Fruit fly (Drosophila melanogaster) whole organism, embryonic: Measurements from ENCODE around the gene CCT7.
A peak's percentile ranks its signal among the peaks of the same experiment; 100 is the strongest.

Source experiments
- Ada2b ChIP-seq: fragments of 200-800 bp; sonication (Bioruptor generic); IDR thresholded peaks from 2 replicates; pipeline ENCODE4 v1.3.6; 2022; ENCODE audit warnings: missing biosample characterization, missing genetic modification characterization
- Blimp-1 ChIP-seq: fragments of 200-800 bp; sonication (Bioruptor generic); optimal IDR thresholded peaks from 3 replicates; lab custom pipeline; 2018; ENCODE audit warnings: missing biosample characterization, missing genetic modification characterization, mild to moderate bottlenecking, moderate library complexity, missing genetic modification reagents
- CG10147 ChIP-seq: fragments of 200-800 bp; sonication (Bioruptor generic); optimal IDR thresholded peaks from 2 replicates; lab custom pipeline; 2019; ENCODE audit warnings: missing biosample characterization, mild to moderate bottlenecking, missing genetic modification characterization, moderate library complexity
- CG10565 ChIP-seq: fragments of 200-800 bp; sonication (Bioruptor generic); optimal IDR thresholded peaks from 3 replicates; lab custom pipeline; 2016; ENCODE audit warnings: missing biosample characterization, mild to moderate bottlenecking, missing genetic modification characterization
- CG11723 ChIP-seq: fragments of 200-800 bp; sonication (Bioruptor generic); optimal IDR thresholded peaks from 2 replicates; lab custom pipeline; 2017; ENCODE audit warnings: missing biosample characterization, mild to moderate bottlenecking, missing genetic modification characterization
- CG12236 ChIP-seq: fragments of 200-800 bp; sonication (Bioruptor generic); optimal IDR thresholded peaks from 2 replicates; lab custom pipeline; 2016; ENCODE audit warnings: missing biosample characterization, missing genetic modification characterization
- CG12299 ChIP-seq: fragments of 200-800 bp; sonication (Bioruptor generic); optimal IDR thresholded peaks from 2 replicates; lab custom pipeline; 2018; ENCODE audit warnings: missing biosample characterization, mild to moderate bottlenecking, missing genetic modification characterization
- CG12659 ChIP-seq: fragments of 200-800 bp; sonication (Bioruptor generic); optimal IDR thresholded peaks from 3 replicates; lab custom pipeline; 2017; ENCODE audit warnings: mild to moderate bottlenecking, missing biosample characterization, missing genetic modification reagents, missing genetic modification characterization
- CG12942 ChIP-seq: fragments of 200-800 bp; sonication (Bioruptor generic); optimal IDR thresholded peaks from 3 replicates; lab custom pipeline; 2016; ENCODE audit warnings: missing biosample characterization, missing genetic modification characterization
- CG15269 ChIP-seq: fragments of 200-800 bp; sonication (Bioruptor generic); optimal IDR thresholded peaks from 2 replicates; lab custom pipeline; 2018; ENCODE audit warnings: missing biosample characterization, mild to moderate bottlenecking, missing genetic modification characterization, moderate library complexity
- CG15514 ChIP-seq: fragments of 200-800 bp; sonication (Bioruptor generic); optimal IDR thresholded peaks from 3 replicates; lab custom pipeline; 2017; ENCODE audit warnings: missing biosample characterization, missing genetic modification characterization, mild to moderate bottlenecking, moderate library complexity, missing genetic modification reagents
- CG17385 ChIP-seq: fragments of 200-800 bp; sonication (Bioruptor generic); optimal IDR thresholded peaks from 3 replicates; lab custom pipeline; 2018; ENCODE audit warnings: missing biosample characterization, mild to moderate bottlenecking, missing genetic modification characterization
- CG30403 ChIP-seq: fragments of 200-800 bp; sonication (Bioruptor generic); optimal IDR thresholded peaks from 3 replicates; lab custom pipeline; 2016; ENCODE audit warnings: missing biosample characterization, missing genetic modification characterization
- CG31441 ChIP-seq: fragments of 200-800 bp; sonication (Bioruptor generic); IDR thresholded peaks from 2 replicates; pipeline ENCODE4 v1.3.6; 2022; ENCODE audit warnings: missing biosample characterization, missing genetic modification characterization
- CG32767 ChIP-seq: fragments of 200-800 bp; sonication (Bioruptor generic); IDR thresholded peaks from 2 replicates; pipeline ENCODE4 v1.3.6; 2022; ENCODE audit warnings: missing biosample characterization, missing genetic modification characterization
- CG4424 ChIP-seq: fragments of 200-800 bp; sonication (Bioruptor generic); optimal IDR thresholded peaks from 3 replicates; lab custom pipeline; 2016; ENCODE audit warnings: missing biosample characterization, missing genetic modification characterization
- CG7556 ChIP-seq: fragments of 200-800 bp; sonication (Bioruptor generic); optimal IDR thresholded peaks from 2 replicates; lab custom pipeline; 2017; ENCODE audit warnings: missing biosample characterization, mild to moderate bottlenecking, missing genetic modification characterization
- CG7928 ChIP-seq: fragments of 200-800 bp; sonication (Bioruptor generic); optimal IDR thresholded peaks from 2 replicates; lab custom pipeline; 2017; ENCODE audit warnings: missing biosample characterization, mild to moderate bottlenecking, missing genetic modification characterization
- CG9609 ChIP-seq: fragments of 200-800 bp; sonication (Bioruptor generic); optimal IDR thresholded peaks from 3 replicates; lab custom pipeline; 2016; ENCODE audit warnings: missing biosample characterization, missing genetic modification characterization
- Dip3 ChIP-seq: fragments of 200-800 bp; sonication (Bioruptor generic); optimal IDR thresholded peaks from 3 replicates; lab custom pipeline; 2016; ENCODE audit warnings: missing biosample characterization, missing genetic modification characterization
- Doc3 ChIP-seq: fragments of 200-800 bp; sonication (Bioruptor generic); IDR thresholded peaks from 3 replicates; pipeline ENCODE4 v1.3.6; 2022; ENCODE audit warnings: missing biosample characterization, missing genetic modification characterization; ENCODE audit not compliant: partially characterized antibody
- Dref ChIP-seq: fragments of 200-800 bp; sonication (Bioruptor generic); IDR thresholded peaks from 2 replicates; pipeline ENCODE4 v1.3.6; 2022; ENCODE audit warnings: missing biosample characterization, missing genetic modification characterization
- E2f1 ChIP-seq: fragments of 200-800 bp; sonication (Bioruptor generic); IDR thresholded peaks from 2 replicates; pipeline ENCODE4 v1.3.6; 2022; ENCODE audit warnings: missing biosample characterization, missing genetic modification characterization
- Eip74EF ChIP-seq, 2 experiments: fragments of 200-800 bp in 1 of 2; fragments of >200 bp in 1 of 2; sonication (Bioruptor generic) in 1 of 2; optimal IDR thresholded peaks; 2 replicates each; lab custom pipeline; 2017 to 2019; ENCODE audit warnings: missing biosample characterization in 2 of 2, missing genetic modification characterization in 2 of 2, mild to moderate bottlenecking in 1 of 2, moderate library complexity in 1 of 2
- Ets97D ChIP-seq: fragments of 200-800 bp; sonication (Bioruptor generic); optimal IDR thresholded peaks from 3 replicates; lab custom pipeline; 2016; ENCODE audit warnings: missing biosample characterization, missing genetic modification characterization
- Optix ChIP-seq: fragments of 200-800 bp; sonication (Bioruptor generic); IDR thresholded peaks from 3 replicates; pipeline ENCODE4 v1.3.6; 2022; ENCODE audit warnings: missing biosample characterization, missing genetic modification characterization
- Rx ChIP-seq: fragments of 200-800 bp; sonication (Bioruptor generic); IDR thresholded peaks from 2 replicates; pipeline ENCODE4 v1.3.6; 2022; ENCODE audit warnings: missing biosample characterization, missing genetic modification characterization
- Ssrp ChIP-seq: fragments of 200-800 bp; sonication (Bioruptor generic); optimal IDR thresholded peaks from 2 replicates; lab custom pipeline; 2018; ENCODE audit warnings: missing biosample characterization, mild to moderate bottlenecking, missing genetic modification characterization, moderate library complexity
- Stat92E ChIP-seq, 3 experiments: fragments of >200 bp in 2 of 3; fragments of 200-800 bp in 1 of 3; sonication (Bioruptor generic) in 1 of 3; optimal IDR thresholded peaks; 2 replicates each; lab custom pipeline; 2017 to 2019; ENCODE audit warnings: missing biosample characterization in 3 of 3, missing genetic modification characterization in 3 of 3, mild to moderate bottlenecking in 1 of 3, moderate library complexity in 1 of 3
- Taf1 ChIP-seq: fragments of 200-800 bp; sonication (Bioruptor generic); IDR thresholded peaks from 2 replicates; pipeline ENCODE4 v1.3.6; 2022; ENCODE audit warnings: missing biosample characterization, missing genetic modification characterization
- bab2 ChIP-seq: fragments of 200-800 bp; sonication (Bioruptor generic); optimal IDR thresholded peaks from 2 replicates; lab custom pipeline; 2016; ENCODE audit warnings: missing biosample characterization, missing genetic modification characterization
- ci ChIP-seq: fragments of 200-800 bp; sonication (Bioruptor generic); IDR thresholded peaks from 3 replicates; pipeline ENCODE4 v1.3.6; 2022; ENCODE audit warnings: missing biosample characterization, missing genetic modification characterization
- crc ChIP-seq: fragments of 200-800 bp; sonication (Bioruptor generic); optimal IDR thresholded peaks from 2 replicates; lab custom pipeline; 2016; ENCODE audit warnings: missing biosample characterization, missing genetic modification characterization
- croc ChIP-seq: fragments of 200-800 bp; sonication (Bioruptor generic); conservative IDR thresholded peaks from 3 replicates; pipeline ENCODE4 v1.3.6; 2022; ENCODE audit warnings: missing biosample characterization, missing genetic modification characterization
- dysf ChIP-seq: fragments of 200-800 bp; sonication (Bioruptor generic); IDR thresholded peaks from 3 replicates; pipeline ENCODE4 v1.3.6; 2022; ENCODE audit warnings: missing biosample characterization, missing genetic modification characterization
- emc ChIP-seq: fragments of 200-800 bp; sonication (Bioruptor generic); optimal IDR thresholded peaks from 2 replicates; lab custom pipeline; 2016; ENCODE audit warnings: missing biosample characterization, missing genetic modification characterization
- en ChIP-seq: fragments of 200-800 bp; sonication (Bioruptor generic); optimal IDR thresholded peaks from 2 replicates; lab custom pipeline; 2016; ENCODE audit warnings: missing biosample characterization, missing genetic modification characterization
- gcm ChIP-seq: fragments of 200-800 bp; sonication (Bioruptor generic); optimal IDR thresholded peaks from 2 replicates; lab custom pipeline; 2019; ENCODE audit warnings: missing biosample characterization, mild to moderate bottlenecking, missing genetic modification characterization, moderate library complexity
- grau ChIP-seq: fragments of 200-800 bp; optimal IDR thresholded peaks from 3 replicates; lab custom pipeline; 2019; ENCODE audit warnings: missing biosample characterization, mild to moderate bottlenecking, missing genetic modification characterization, moderate library complexity
- ham ChIP-seq: fragments of 200-800 bp; sonication (Bioruptor generic); IDR thresholded peaks from 2 replicates; pipeline ENCODE4 v1.3.6; 2022; ENCODE audit warnings: missing biosample characterization, missing genetic modification characterization
- maf-S ChIP-seq: fragments of 200-800 bp; sonication (Bioruptor generic); optimal IDR thresholded peaks from 2 replicates; lab custom pipeline; 2016; ENCODE audit warnings: missing biosample characterization, missing genetic modification characterization
- nmo ChIP-seq: fragments of 200-800 bp; sonication (Bioruptor generic); optimal IDR thresholded peaks from 2 replicates; lab custom pipeline; 2018; ENCODE audit warnings: missing biosample characterization, mild to moderate bottlenecking, missing genetic modification characterization, moderate library complexity
- phol ChIP-seq: fragments of 200-800 bp; sonication (Bioruptor generic); optimal IDR thresholded peaks from 3 replicates; lab custom pipeline; 2018; ENCODE audit warnings: missing biosample characterization, mild to moderate bottlenecking, missing genetic modification characterization, moderate library complexity
- psq ChIP-seq: fragments of 200-800 bp; sonication (Bioruptor generic); optimal IDR thresholded peaks from 2 replicates; lab custom pipeline; 2017; ENCODE audit warnings: missing biosample characterization, missing genetic modification characterization
- sc ChIP-seq, 3 experiments: fragments of >200 bp in 2 of 3; fragments of 200-800 bp in 1 of 3; sonication (Bioruptor generic) in 1 of 3; optimal IDR thresholded peaks; 2 replicates in 2 of 3; 3 replicates in 1 of 3; lab custom pipeline; 2017; ENCODE audit warnings: mild to moderate bottlenecking in 1 of 3, missing biosample characterization in 1 of 3, missing genetic modification characterization in 1 of 3, missing genetic modification reagents in 1 of 3
- slp2 ChIP-seq: fragments of 200-800 bp; sonication (Bioruptor generic); optimal IDR thresholded peaks from 2 replicates; lab custom pipeline; 2016; ENCODE audit warnings: missing biosample characterization, missing genetic modification characterization
- tin ChIP-seq: fragments of 200-800 bp; sonication (Bioruptor generic); optimal IDR thresholded peaks from 3 replicates; lab custom pipeline; 2016; ENCODE audit warnings: missing biosample characterization, missing genetic modification characterization
- usp ChIP-seq: fragments of >200 bp; optimal IDR thresholded peaks from 2 replicates; lab custom pipeline; 2017; ENCODE audit warnings: missing biosample characterization, missing genetic modification characterization
- wor ChIP-seq: fragments of 200-800 bp; sonication (Bioruptor generic); IDR thresholded peaks from 2 replicates; pipeline ENCODE4 v1.3.6; 2022; ENCODE audit warnings: missing biosample characterization, missing genetic modification characterization
- zen ChIP-seq: fragments of 200-800 bp; sonication (Bioruptor generic); optimal IDR thresholded peaks from 3 replicates; lab custom pipeline; 2018; ENCODE audit warnings: missing biosample characterization, mild to moderate bottlenecking, missing genetic modification characterization, moderate library complexity

Gene CCT7

DNA sequence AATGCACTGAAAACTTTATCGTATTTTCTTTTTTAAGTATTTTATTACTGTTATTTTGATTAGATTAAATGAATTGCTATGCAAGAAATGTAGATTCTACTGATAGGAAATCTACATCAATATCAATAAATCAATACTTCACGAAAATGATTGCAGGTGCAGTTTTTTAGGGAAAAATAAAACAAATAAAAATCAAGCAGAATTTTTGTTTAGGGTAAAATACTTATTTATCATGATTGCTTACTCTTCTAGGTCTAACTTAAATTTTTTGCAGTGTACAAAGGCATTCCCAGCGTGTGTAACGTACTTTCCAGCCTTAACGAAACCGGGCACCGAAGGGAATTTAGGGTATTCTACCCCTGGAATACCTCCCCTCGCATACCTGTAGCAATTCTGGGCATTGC, 7.2 kb downstream of the CCT7 start (continued):
- TF ChIP-seq wor (GFP tag; lab: Robert Waterston, UW) (no peak), CG11723 (peak; percentile 49), Rx (GFP tag; lab: Robert Waterston, UW) (no peak), grau (tag; lab: Kevin White, UChicago) (peak; percentile 79), CG12659 (peak; percentile 32), E2f1 (GFP tag; lab: Robert Waterston, UW) (peak; percentile 31; the same call in 1 of the 2 replicates), slp2 (peak; percentile 61), CG10147 (GFP tag; lab: Kevin White, UChicago) (no peak), Doc3 (no peak), CG15514 (GFP tag; lab: Kevin White, UChicago) (no peak), CG12236 (peak; percentile 61), psq (GFP tag; lab: Kevin White, UChicago) (no peak), croc (GFP tag; lab: Robert Waterston, UW) (peak; percentile 63), gcm (GFP tag; lab: Kevin White, UChicago) (peak; percentile 88), usp (GFP tag; lab: Kevin White, UChicago) (no peak), dysf (0 out of 3 replicates have a peak, but pooled peaks have one; percentile 27), CG9609 (peak; percentile 63), maf-S (GFP tag; lab: Kevin White, UChicago) (peak; percentile 18), phol (tag; lab: Kevin White, UChicago) (peak; percentile 89), CG4424 (peak; percentile 85), Blimp-1 (GFP tag; lab: Kevin White, UChicago) (peak; percentile 70), ci (0 out of 3 replicates have a peak, but pooled peaks have one; percentile 17), Taf1 (no peak), zen (tag; lab: Kevin White, UChicago) (peak; percentile 97), CG17385 (GFP tag; lab: Kevin White, UChicago) (peak; percentile 41), CG32767 (GFP tag; lab: Robert Waterston, UW) (0 out of 2 replicates have a peak, but pooled peaks have one; percentile 34), ham (GFP tag; lab: Robert Waterston, UW) (no peak), Ssrp (peak; percentile 78), emc (GFP tag; lab: Kevin White, UChicago) (no peak), bab2 (GFP tag; lab: Kevin White, UChicago) (peak; percentile 48), Dref (GFP tag; lab: Robert Waterston, UW) (no peak), CG15269 (peak; percentile 34), CG7928 (GFP tag; lab: Kevin White, UChicago) (peak; percentile 11), CG31441 (GFP tag; lab: Robert Waterston, UW) (peak; percentile 89), nmo (GFP tag; lab: Kevin White, UChicago) (peak; percentile 87), Ets97D (GFP tag; lab: Kevin White, UChicago) (no peak), sc (optimal IDR thresholded peaks at IDR 0.05; lab: Kevin White, UChicago) (no peak), sc (GFP tag; optimal IDR thresholded peaks at IDR 0.05; lab: Kevin White, UChicago) (peak; percentile 81), CG7556 (GFP tag; lab: Kevin White, UChicago) (peak; percentile 86), crc (GFP tag; lab: Kevin White, UChicago) (peak; percentile 18), CG10565 (GFP tag; lab: Kevin White, UChicago) (no peak), Dip3 (GFP tag; lab: Kevin White, UChicago) (no peak), en (peak; percentile 55), Eip74EF (GFP tag; optimal IDR thresholded peaks at IDR 0.05; lab: Kevin White, UChicago) (peak in 1 of 2 experiments; percentile 5), CG12299 (peak; percentile 42), Ada2b (GFP tag; lab: Robert Waterston, UW) (no peak), Stat92E (GFP tag; optimal IDR thresholded peaks at IDR 0.05; lab: Kevin White, UChicago) (peak in 1 of 3 experiments; percentile 71), Optix (no peak), CG12942 (peak; percentile 52), CG30403 (GFP tag; lab: Kevin White, UChicago) (peak; percentile 77), tin (peak; percentile 66)
